Worm (Caenorhabditis elegans) whole organism, L1 larva: Measurements from ENCODE around the gene his-63.

Source experiments
- C04F5.9 ChIP-seq: sonication (generic microtip); optimal IDR thresholded peaks from 2 replicates; lab custom pipeline; 2016; ENCODE audit warnings: missing genetic modification characterization, missing compliant biosample characterization
- C16A3.4 ChIP-seq: fragments of 150-350 bp; optimal IDR thresholded peaks from 2 replicates; lab custom pipeline; 2014; ENCODE audit warnings: missing biosample characterization, missing genetic modification characterization
- aha-1 ChIP-seq: fragments of 150-350 bp; optimal IDR thresholded peaks from 2 replicates; lab custom pipeline; 2014; ENCODE audit warnings: missing biosample characterization, missing genetic modification characterization
- ama-1 ChIP-seq: fragments of 150-350 bp; optimal IDR thresholded peaks from 2 replicates; lab custom pipeline; 2014
- blmp-1 ChIP-seq: fragments of 150-350 bp; optimal IDR thresholded peaks from 2 replicates; lab custom pipeline; 2014; ENCODE audit warnings: missing biosample characterization, missing genetic modification characterization
- ceh-88 ChIP-seq: fragments of 200-800 bp; sonication (Bioruptor generic); IDR thresholded peaks from 2 replicates; pipeline ENCODE4 v1.3.6; 2022; ENCODE audit warnings: missing genetic modification characterization, missing compliant biosample characterization
- dpl-1 ChIP-seq, 3 experiments: fragments of 150-350 bp in 2 of 3; sonication (generic microtip) in 1 of 3; optimal IDR thresholded peaks; 2 replicates each; lab custom pipeline; 2014 to 2017; ENCODE audit warnings: missing biosample characterization in 3 of 3, missing genetic modification characterization in 3 of 3, missing genetic modification reagents in 3 of 3
- dsc-1 ChIP-seq: sonication (generic microtip); optimal IDR thresholded peaks from 2 replicates; lab custom pipeline; 2016; ENCODE audit warnings: mild to moderate bottlenecking, missing genetic modification characterization, missing compliant biosample characterization
- efl-1 ChIP-seq, 4 experiments: fragments of 150-350 bp; optimal IDR thresholded peaks in 3 of 4; peaks in 1 of 4; 1 replicate in 1 of 4; 2 replicates in 3 of 4; lab custom pipeline; 2014; ENCODE audit warnings: missing biosample characterization in 2 of 4, missing genetic modification characterization in 2 of 4, missing genetic modification reagents in 2 of 4
- efl-3 ChIP-seq: fragments of 200-800 bp; sonication (Bioruptor generic); optimal IDR thresholded peaks from 2 replicates; lab custom pipeline; 2018; ENCODE audit warnings: mild to moderate bottlenecking, missing genetic modification characterization, missing compliant biosample characterization
- egl-13 ChIP-seq: sonication (generic microtip); optimal IDR thresholded peaks from 2 replicates; lab custom pipeline; 2016; ENCODE audit warnings: missing genotype, missing genetic modification reagents, missing genetic modification characterization, missing compliant biosample characterization
- egl-27 ChIP-seq, 2 experiments: fragments of 150-350 bp in 1 of 2; sonication (generic microtip); optimal IDR thresholded peaks; 3 replicates each; lab custom pipeline; 2017 to 2018; ENCODE audit warnings: missing biosample characterization in 2 of 2, missing genetic modification characterization in 2 of 2, missing genetic modification reagents in 2 of 2
- elt-2 ChIP-seq: sonication (generic microtip); optimal IDR thresholded peaks from 2 replicates; lab custom pipeline; 2016; ENCODE audit warnings: missing genetic modification characterization, mild to moderate bottlenecking, inconsistent platforms, missing compliant biosample characterization, missing genetic modification reagents
- elt-3 ChIP-seq, 6 experiments: fragments of 150-350 bp in 1 of 6; sonication (generic microtip); optimal IDR thresholded peaks; 2 replicates each; lab custom pipeline; 2017 to 2018; ENCODE audit warnings: missing biosample characterization in 6 of 6, missing genetic modification characterization in 6 of 6, inconsistent platforms in 1 of 6
- fkh-8 ChIP-seq: sonication (generic microtip); optimal IDR thresholded peaks from 2 replicates; lab custom pipeline; 2016; ENCODE audit warnings: mild to moderate bottlenecking, missing genetic modification characterization, missing compliant biosample characterization
- fos-1 ChIP-seq: fragments of 150-350 bp; optimal IDR thresholded peaks from 2 replicates; lab custom pipeline; 2014; ENCODE audit warnings: missing biosample characterization, missing genetic modification characterization
- grh-1 ChIP-seq: fragments of 200-800 bp; sonication (Bioruptor generic); IDR thresholded peaks from 2 replicates; pipeline ENCODE4 v1.3.6; 2022; ENCODE audit warnings: missing genetic modification reagents, missing genetic modification characterization, missing compliant biosample characterization
- hlh-4 ChIP-seq: sonication (generic microtip); optimal IDR thresholded peaks from 2 replicates; lab custom pipeline; 2016; ENCODE audit warnings: mild to moderate bottlenecking, missing genetic modification characterization, missing compliant biosample characterization
- hpl-2 ChIP-seq: fragments of 150-350 bp; optimal IDR thresholded peaks from 2 replicates; lab custom pipeline; 2014; ENCODE audit warnings: missing biosample characterization, missing genetic modification reagents, missing genetic modification characterization
- lin-13 ChIP-seq: fragments of 150-350 bp; optimal IDR thresholded peaks from 2 replicates; lab custom pipeline; 2014; ENCODE audit warnings: missing biosample characterization, missing genetic modification reagents, missing genetic modification characterization
- lin-15B ChIP-seq: fragments of 150-350 bp; sonication (generic microtip); optimal IDR thresholded peaks from 3 replicates; lab custom pipeline; 2014; ENCODE audit warnings: missing biosample characterization, missing genetic modification characterization
- lin-35 ChIP-seq, 2 experiments: fragments of 150-350 bp; optimal IDR thresholded peaks; 2 replicates each; lab custom pipeline; 2014; ENCODE audit warnings: missing biosample characterization in 2 of 2, missing genetic modification characterization in 2 of 2, missing genetic modification reagents in 2 of 2
- lir-3 ChIP-seq: sonication (generic microtip); optimal IDR thresholded peaks from 2 replicates; lab custom pipeline; 2016; ENCODE audit warnings: mild to moderate bottlenecking, missing genetic modification characterization, moderate library complexity, missing compliant biosample characterization; ENCODE audit not compliant: poor library complexity
- lsy-2 ChIP-seq, 2 experiments: fragments of 150-350 bp; optimal IDR thresholded peaks; 2 replicates each; lab custom pipeline; 2014; ENCODE audit warnings: missing biosample characterization in 2 of 2, missing genetic modification characterization in 2 of 2
- nhr-12 ChIP-seq: sonication (generic microtip); optimal IDR thresholded peaks from 2 replicates; lab custom pipeline; 2017; ENCODE audit warnings: missing biosample characterization, missing genetic modification characterization
- nhr-19 ChIP-seq: fragments of 200-800 bp; sonication (Bioruptor generic); conservative IDR thresholded peaks from 2 replicates; pipeline ENCODE4 v1.3.6; 2022; ENCODE audit warnings: missing genetic modification characterization, missing compliant biosample characterization
- nhr-28 ChIP-seq: fragments of 150-350 bp; optimal IDR thresholded peaks from 2 replicates; lab custom pipeline; 2014; ENCODE audit warnings: missing biosample characterization, missing genetic modification characterization
- nhr-71 ChIP-seq: sonication (generic microtip); optimal IDR thresholded peaks from 2 replicates; lab custom pipeline; 2016; ENCODE audit warnings: mild to moderate bottlenecking, missing genetic modification characterization, moderate library complexity, missing compliant biosample characterization
- nhr-90 ChIP-seq: sonication (generic microtip); optimal IDR thresholded peaks from 2 replicates; lab custom pipeline; 2016; ENCODE audit warnings: mild to moderate bottlenecking, missing genetic modification characterization, missing compliant biosample characterization; ENCODE audit not compliant: poor library complexity
- pag-3 ChIP-seq: sonication (generic microtip); optimal IDR thresholded peaks from 2 replicates; lab custom pipeline; 2017; ENCODE audit warnings: missing genetic modification characterization, mild to moderate bottlenecking, missing compliant biosample characterization, antibody characterized with exemption, borderline replicate concordance; ENCODE audit not compliant: insufficient read depth
- pqm-1 ChIP-seq: sonication (generic microtip); optimal IDR thresholded peaks from 3 replicates; lab custom pipeline; 2017; ENCODE audit warnings: missing biosample characterization, missing genetic modification characterization
- rnt-1 ChIP-seq: sonication (generic microtip); optimal IDR thresholded peaks from 2 replicates; lab custom pipeline; 2016; ENCODE audit warnings: mild to moderate bottlenecking, missing genetic modification characterization, moderate library complexity, missing compliant biosample characterization
- skn-1 ChIP-seq: fragments of 150-350 bp; optimal IDR thresholded peaks from 2 replicates; lab custom pipeline; 2014; ENCODE audit warnings: missing biosample characterization, missing genetic modification characterization
- snpc-4 ChIP-seq: fragments of 150-350 bp; optimal IDR thresholded peaks from 2 replicates; lab custom pipeline; 2014; ENCODE audit warnings: missing biosample characterization, missing genetic modification characterization
- sox-4 ChIP-seq: sonication (generic microtip); optimal IDR thresholded peaks from 2 replicates; lab custom pipeline; 2016; ENCODE audit warnings: missing genetic modification characterization, missing compliant biosample characterization
- unc-130 ChIP-seq: fragments of 150-350 bp; optimal IDR thresholded peaks from 2 replicates; lab custom pipeline; 2017; ENCODE audit warnings: missing biosample characterization, missing genetic modification characterization, inconsistent platforms
- unc-30 ChIP-seq: sonication (generic microtip); optimal IDR thresholded peaks from 2 replicates; lab custom pipeline; 2017; ENCODE audit warnings: missing biosample characterization, missing genetic modification characterization
- unc-62 ChIP-seq: fragments of 150-350 bp; optimal IDR thresholded peaks from 2 replicates; lab custom pipeline; 2014; ENCODE audit warnings: missing biosample characterization, missing genetic modification reagents, missing genetic modification characterization
- vab-15 ChIP-seq: sonication (generic microtip); optimal IDR thresholded peaks from 2 replicates; lab custom pipeline; 2017; ENCODE audit warnings: missing genotype, mild to moderate bottlenecking, missing genetic modification characterization, missing compliant biosample characterization
- xbp-1 ChIP-seq: sonication (generic microtip); optimal IDR thresholded peaks from 2 replicates; lab custom pipeline; 2016; ENCODE audit warnings: missing genetic modification characterization, missing compliant biosample characterization
- zag-1 ChIP-seq: fragments of 150-350 bp; optimal IDR thresholded peaks from 2 replicates; lab custom pipeline; 2014; ENCODE audit warnings: missing biosample characterization, missing genetic modification characterization
- zip-4 ChIP-seq: fragments of 200-800 bp; sonication (Bioruptor generic); optimal IDR thresholded peaks from 2 replicates; lab custom pipeline; 2018; ENCODE audit warnings: mild to moderate bottlenecking, missing genetic modification characterization, moderate library complexity, missing compliant biosample characterization
- ztf-11 ChIP-seq, 2 experiments: sonication (generic microtip); optimal IDR thresholded peaks; 2 replicates each; lab custom pipeline; 2016 to 2017; ENCODE audit warnings: missing genetic modification characterization in 2 of 2, missing biosample characterization in 1 of 2, missing compliant biosample characterization in 1 of 2

Gene his-63

DNA sequence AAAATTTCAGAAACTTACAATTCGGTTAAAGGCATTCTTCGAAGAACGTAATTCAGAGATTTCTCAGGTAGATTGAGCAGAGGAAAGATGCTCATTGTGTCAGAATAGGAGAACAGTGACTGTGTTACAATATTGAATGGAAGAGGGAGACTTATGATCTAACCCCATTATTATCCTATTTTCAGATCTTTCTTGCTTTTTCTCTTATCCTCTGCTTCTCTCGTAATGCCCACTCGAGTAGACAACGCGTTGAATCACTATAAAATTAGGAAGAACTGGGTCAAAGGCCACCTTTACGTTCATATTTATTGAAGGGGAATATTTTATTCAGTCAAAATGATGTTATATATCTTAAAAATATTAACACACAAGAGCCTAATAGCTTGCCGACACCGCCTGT is 27.4 kb downstream of the his-63 start, which contains the start of gene fbxb-76:
fbxb-76 (minus strand) TSS at position 101 of the 400 bp plus-strand sequence.
- no peak for TF ChIP-seq efl-1 (optimal IDR thresholded peaks at IDR 0.05; lab: Kevin White, UChicago)
- TF ChIP-seq efl-1 (GFP tag; optimal IDR thresholded peaks at IDR 0.05 in 1 of 2; lab: Kevin White, UChicago), result peak in 1 of 2 experiments; percentile 0
- TF ChIP-seq lin-15B, result no peak

ce11 chrIV:11377439-11377838 is 29.2 kb downstream of the his-63 start:
- no peak for TF ChIP-seq unc-130 (tag; lab: Kevin White, UChicago)
- TF ChIP-seq egl-27 (tag; optimal IDR thresholded peaks at IDR 0.05; lab: Kevin White, UChicago), result no peak
- TF ChIP-seq dpl-1 (GFP tag; optimal IDR thresholded peaks at IDR 0.05; lab: Kevin White, UChicago), result no peak
- TF ChIP-seq zag-1 (tag; lab: Kevin White, UChicago), result no peak
- TF ChIP-seq snpc-4, result no peak
- TF ChIP-seq efl-3 (GFP tag; lab: Kevin White, UChicago), result no peak
- no peak for TF ChIP-seq nhr-28 (tag; lab: Kevin White, UChicago)
- TF ChIP-seq unc-62 (GFP tag; lab: Kevin White, UChicago), result no peak

DNA sequence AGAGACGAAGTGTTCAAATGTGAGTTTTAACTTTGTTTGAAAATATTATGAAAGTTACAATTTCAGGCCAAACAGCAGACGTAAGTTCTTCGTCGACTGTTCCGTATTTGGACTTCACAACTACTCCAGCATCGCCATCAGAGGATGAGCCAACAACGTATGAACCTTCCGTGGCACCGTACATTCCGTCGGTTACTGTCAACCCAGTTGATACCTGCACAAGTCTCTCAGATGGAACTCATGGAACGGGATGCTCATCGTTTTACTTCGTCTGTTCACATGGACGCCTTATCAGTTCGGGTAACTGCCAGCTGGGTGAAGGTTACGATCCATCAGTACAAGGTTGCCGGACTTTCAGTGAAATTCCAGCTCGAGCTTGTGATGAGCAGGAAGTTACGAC is 30.9 kb downstream of the his-63 start:
- TF ChIP-seq nhr-12 (tag; lab: Kevin White, UChicago), result no peak
- no peak for TF ChIP-seq ama-1 (lab: Kevin White, UChicago)
- no peak for TF ChIP-seq sox-4
- no peak for TF ChIP-seq lin-13 (GFP tag; lab: Kevin White, UChicago)

ce11 chrIV:11372366-11372997 is 34.2 kb downstream of the his-63 start, which contains the start of gene cbd-1:
cbd-1 (plus strand) TSS chrIV:11372991.
- TF ChIP-seq nhr-71 (tag; lab: Kevin White, UChicago) (no peak), pag-3 (tag; lab: Kevin White, UChicago) (no peak), lir-3 (tag; lab: Kevin White, UChicago) (no peak), skn-1 (tag; lab: Kevin White, UChicago) (no peak), aha-1 (no peak), nhr-90 (tag; lab: Kevin White, UChicago) (no peak), lin-13 (GFP tag; lab: Kevin White, UChicago) (no peak), egl-13 (tag; lab: Kevin White, UChicago) (no peak), C04F5.9 (tag; lab: Kevin White, UChicago) (no peak), efl-3 (GFP tag; lab: Kevin White, UChicago) (no peak), fos-1 (tag; lab: Kevin White, UChicago) (no peak), egl-27 (tag; optimal IDR thresholded peaks at IDR 0.05; lab: Kevin White, UChicago) (no peak)

DNA sequence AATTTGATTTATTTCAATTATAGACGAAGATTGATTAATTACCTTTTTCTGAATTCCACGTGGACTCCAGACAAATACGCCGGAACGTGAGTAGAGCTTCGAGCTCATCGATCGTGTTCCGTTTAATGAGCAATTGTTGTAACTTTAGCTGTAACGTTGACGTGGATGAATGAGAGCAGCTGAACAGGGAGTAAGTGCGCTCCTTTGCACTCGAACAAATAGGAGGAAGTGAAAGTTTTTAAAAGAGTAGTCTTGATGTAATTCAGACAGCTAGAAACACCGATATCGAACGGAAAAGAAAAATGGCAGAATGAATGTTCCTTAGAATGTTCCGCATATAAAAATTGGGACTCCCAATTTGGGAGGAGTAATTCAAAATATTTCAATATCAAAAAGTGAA is 35.0 kb downstream of the his-63 start, which contains the start of gene sec-31:
sec-31 (minus strand) TSS at position 148 of the 400 bp plus-strand sequence.
- TF ChIP-seq unc-130 (tag; lab: Kevin White, UChicago) (no peak), aha-1 (no peak), pqm-1 (tag; lab: Kevin White, UChicago) (no peak), lsy-2 (tag; optimal IDR thresholded peaks at IDR 0.05; lab: Kevin White, UChicago) (no peak), rnt-1 (tag; lab: Kevin White, UChicago) (peak; percentile 28), grh-1 (GFP tag; lab: Robert Waterston, UW) (no peak), blmp-1 (tag; lab: Kevin White, UChicago) (peak; percentile 97), unc-30 (tag; lab: Kevin White, UChicago) (no peak), ztf-11 (tag; optimal IDR thresholded peaks at IDR 0.05; lab: Kevin White, UChicago) (no peak), ceh-88 (GFP tag; lab: Robert Waterston, UW) (no peak), xbp-1 (peak; percentile 26), C16A3.4 (tag; lab: Kevin White, UChicago) (peak; percentile 21), lin-35 (GFP tag; optimal IDR thresholded peaks at IDR 0.05; lab: Kevin White, UChicago) (peak; percentile 49 to 85), nhr-19 (GFP tag; lab: Robert Waterston, UW) (no peak), vab-15 (tag; lab: Kevin White, UChicago) (no peak), elt-3 (tag; optimal IDR thresholded peaks at IDR 0.05; lab: Kevin White, UChicago) (no peak), zip-4 (GFP tag; lab: Kevin White, UChicago) (no peak), elt-2 (no peak), hlh-4 (tag; lab: Kevin White, UChicago) (no peak), efl-3 (GFP tag; lab: Kevin White, UChicago) (no peak), hpl-2 (GFP tag; lab: Kevin White, UChicago) (no peak), fkh-8 (tag; lab: Kevin White, UChicago) (no peak), zag-1 (tag; lab: Kevin White, UChicago) (no peak), dpl-1 (GFP tag; optimal IDR thresholded peaks at IDR 0.05; lab: Kevin White, UChicago) (peak; percentile 28 to 74 (median 66)), dsc-1 (tag; lab: Kevin White, UChicago) (no peak)
